Worm (Caenorhabditis elegans) whole organism, L3 larva: Measurements from ENCODE around the gene dnc-1.
A peak's percentile ranks its signal among the peaks of the same experiment; 100 is the strongest.

ENCODE experiments used
- ZK546.5 ChIP-seq: sonication (generic microtip); optimal IDR thresholded peaks from 2 replicates; lab custom pipeline; 2017; ENCODE audit warnings: missing biosample characterization, missing genetic modification characterization
- daf-12 ChIP-seq: fragments of 150-350 bp; optimal IDR thresholded peaks from 2 replicates; lab custom pipeline; 2014; ENCODE audit warnings: missing biosample characterization, missing genetic modification reagents, missing genetic modification characterization
- egl-27 ChIP-seq: sonication (generic microtip); optimal IDR thresholded peaks from 4 replicates; lab custom pipeline; 2017; ENCODE audit warnings: missing biosample characterization, missing genetic modification reagents, missing genetic modification characterization
- elt-3 ChIP-seq, 3 experiments: fragments of 150-350 bp in 1 of 3; sonication (generic microtip) in 2 of 3; optimal IDR thresholded peaks; 2 replicates in 2 of 3; 4 replicates in 1 of 3; lab custom pipeline; 2014 to 2017; ENCODE audit warnings: missing biosample characterization in 3 of 3, missing genetic modification characterization in 3 of 3
- fkh-10 ChIP-seq: sonication (generic microtip); optimal IDR thresholded peaks from 2 replicates; lab custom pipeline; 2017; ENCODE audit warnings: missing biosample characterization, missing genetic modification reagents, missing genetic modification characterization
- fos-1 ChIP-seq: fragments of 150-350 bp; optimal IDR thresholded peaks from 2 replicates; lab custom pipeline; 2014; ENCODE audit warnings: missing biosample characterization, missing genetic modification characterization
- nfya-1 ChIP-seq: sonication (generic microtip); optimal IDR thresholded peaks from 2 replicates; lab custom pipeline; 2017; ENCODE audit warnings: missing genetic modification characterization, mild to moderate bottlenecking, missing compliant biosample characterization, antibody characterized with exemption, moderate library complexity; ENCODE audit not compliant: insufficient read depth
- nhr-12 ChIP-seq: fragments of 150-350 bp; optimal IDR thresholded peaks from 2 replicates; lab custom pipeline; 2014; ENCODE audit warnings: missing biosample characterization, missing genetic modification characterization
- nhr-237 ChIP-seq: fragments of 150-350 bp; optimal IDR thresholded peaks from 2 replicates; lab custom pipeline; 2014; ENCODE audit warnings: missing biosample characterization, missing genetic modification characterization
- nhr-28 ChIP-seq: fragments of 150-350 bp; optimal IDR thresholded peaks from 2 replicates; lab custom pipeline; 2014; ENCODE audit warnings: missing biosample characterization, missing genetic modification characterization
- nhr-76 ChIP-seq: fragments of 150-350 bp; sonication (generic microtip); optimal IDR thresholded peaks from 5 replicates; lab custom pipeline; 2014; ENCODE audit warnings: missing biosample characterization, missing genetic modification characterization
- unc-39 ChIP-seq: sonication (generic microtip); optimal IDR thresholded peaks from 4 replicates; lab custom pipeline; 2017; ENCODE audit warnings: missing biosample characterization, missing genetic modification characterization
- zag-1 ChIP-seq: fragments of 150-350 bp; optimal IDR thresholded peaks from 2 replicates; lab custom pipeline; 2014; ENCODE audit warnings: missing biosample characterization, missing genetic modification characterization

- no peak for TF ChIP-seq nhr-237 (tag; lab: Kevin White, UChicago)
- TF ChIP-seq daf-12 (tag; lab: Kevin White, UChicago), result no peak
- TF ChIP-seq egl-27, result no peak
- no peak for TF ChIP-seq nhr-28
- TF ChIP-seq ZK546.5, result no peak
- TF ChIP-seq nhr-12, result no peak
- no peak for TF ChIP-seq zag-1
- no peak for TF ChIP-seq nhr-76 (tag; lab: Kevin White, UChicago)
- TF ChIP-seq elt-3 (tag; optimal IDR thresholded peaks at IDR 0.05; lab: Kevin White, UChicago), result no peak
- peak; percentile 57 for TF ChIP-seq fkh-10 (GFP tag; lab: Kevin White, UChicago)
- TF ChIP-seq fos-1 (tag; lab: Kevin White, UChicago), result no peak
- TF ChIP-seq nfya-1 (tag; lab: Kevin White, UChicago), result peak; percentile 87
- no peak for TF ChIP-seq unc-39 (tag; lab: Kevin White, UChicago)
Measured at ce11 chrIV:10933062-10933552, at the start of gene dnc-1, which contains the start of gene lsm-7.
